Fruit fly (Drosophila melanogaster): Measurements from ENCODE around the gene sing.

The sing gene

dm6 chrX:16648435-16648781, 30.7 kb upstream of the sing start:
- TF ChIP-seq kay (GFP tag; ENCODE audit: borderline replicate concordance) (no peak), tj (GFP tag; optimal IDR thresholded peaks at IDR 0.05) (peak; percentile 81)

dm6 chrX:16650078-16651063, 28.7 kb upstream of the sing start:
- TF ChIP-seq CG12768 (GFP tag; optimal IDR thresholded peaks at IDR 0.05) (peak; percentile 3), CG11617 (GFP tag; optimal IDR thresholded peaks at IDR 0.05) (no peak), Clk (GFP tag; optimal IDR thresholded peaks at IDR 0.05) (no peak), toe (GFP tag; optimal IDR thresholded peaks at IDR 0.05) (no peak), CG14711 (tag; optimal IDR thresholded peaks at IDR 0.05) (peak; percentile 19), tj (GFP tag; optimal IDR thresholded peaks at IDR 0.05) (peak; percentile 64)

dm6 chrX:16651098-16651497, 28.0 kb upstream of the sing start, which contains the start of the genes CG32573 and CG42512:
TSS of gene CG32573 (plus strand) at chrX:16651376.
TSS of gene CG42512 (plus strand) at chrX:16651376.
- TF ChIP-seq toe (GFP tag; optimal IDR thresholded peaks at IDR 0.05) (no peak), cnc (optimal IDR thresholded peaks at IDR 0.05) (no peak), kay (GFP tag; ENCODE audit: borderline replicate concordance) (no peak), CG1620 (GFP tag; optimal IDR thresholded peaks at IDR 0.05) (no peak), ovo (GFP tag; optimal IDR thresholded peaks at IDR 0.05) (no peak), pad (GFP tag; optimal IDR thresholded peaks at IDR 0.05) (peak; percentile 29), CG7101 (tag; optimal IDR thresholded peaks at IDR 0.05) (peak; percentile 41), bab1 (GFP tag; optimal IDR thresholded peaks at IDR 0.05) (peak; percentile 35), Crg-1 (GFP tag; optimal IDR thresholded peaks at IDR 0.05) (peak; percentile 41), CG12768 (GFP tag; optimal IDR thresholded peaks at IDR 0.05) (no peak), CG33017 (tag; optimal IDR thresholded peaks at IDR 0.05) (no peak), CG7045 (GFP tag; optimal IDR thresholded peaks at IDR 0.05) (no peak), Mnt (GFP tag; optimal IDR thresholded peaks at IDR 0.05) (no peak), CG5204 (GFP tag; optimal IDR thresholded peaks at IDR 0.05) (peak; percentile 12), CG11617 (GFP tag; optimal IDR thresholded peaks at IDR 0.05) (no peak), tj (GFP tag; optimal IDR thresholded peaks at IDR 0.05) (no peak), cic (GFP tag; optimal IDR thresholded peaks at IDR 0.05) (no peak), CG14711 (tag; optimal IDR thresholded peaks at IDR 0.05) (peak; percentile 4), Clk (GFP tag; optimal IDR thresholded peaks at IDR 0.05) (no peak), Hr96 (GFP tag; optimal IDR thresholded peaks at IDR 0.05) (no peak)

dm6 chrX:16651625-16652024, 27.5 kb upstream of the sing start:
- no peak for TF ChIP-seq Hr96 (GFP tag; optimal IDR thresholded peaks at IDR 0.05)
- TF ChIP-seq CG11617 (GFP tag; optimal IDR thresholded peaks at IDR 0.05), result no peak
- TF ChIP-seq Mnt (GFP tag; optimal IDR thresholded peaks at IDR 0.05), result no peak
- no peak for TF ChIP-seq kay (GFP tag; ENCODE audit: borderline replicate concordance)
- TF ChIP-seq CG5204 (GFP tag; optimal IDR thresholded peaks at IDR 0.05), result no peak

- TF ChIP-seq CG7045 (GFP tag; optimal IDR thresholded peaks at IDR 0.05), result no peak
- peak; percentile 44 for TF ChIP-seq tj (GFP tag; optimal IDR thresholded peaks at IDR 0.05)
Observed at dm6 chrX:16654931-16655409, 24.1 kb upstream of the sing start, which contains the start of the genes Nemp and r. TSS of gene Nemp (minus strand) at chrX:16655015. TSS of gene r (plus strand) at chrX:16655359.

dm6 chrX:16655724-16656235, 23.3 kb upstream of the sing start:
- TF ChIP-seq pad (GFP tag; optimal IDR thresholded peaks at IDR 0.05) (peak; percentile 5), ovo (GFP tag; optimal IDR thresholded peaks at IDR 0.05) (peak; percentile 73), CG7101 (tag; optimal IDR thresholded peaks at IDR 0.05) (peak; percentile 4), cic (GFP tag; optimal IDR thresholded peaks at IDR 0.05) (peak; percentile 98), CG12768 (GFP tag; optimal IDR thresholded peaks at IDR 0.05) (no peak), toe (GFP tag; optimal IDR thresholded peaks at IDR 0.05) (no peak), cnc (optimal IDR thresholded peaks at IDR 0.05) (peak; percentile 43 to 44), bab1 (GFP tag; optimal IDR thresholded peaks at IDR 0.05) (peak; percentile 9), Mnt (GFP tag; optimal IDR thresholded peaks at IDR 0.05) (peak; percentile 96), tj (GFP tag; optimal IDR thresholded peaks at IDR 0.05) (peak; percentile 82)

- TF ChIP-seq CG5204 (GFP tag; optimal IDR thresholded peaks at IDR 0.05), result no peak
- no peak for TF ChIP-seq CG14711 (tag; optimal IDR thresholded peaks at IDR 0.05)
- no peak for TF ChIP-seq tj (GFP tag; optimal IDR thresholded peaks at IDR 0.05)
- no peak for TF ChIP-seq CG33017 (tag; optimal IDR thresholded peaks at IDR 0.05)
- TF ChIP-seq Clk (GFP tag; optimal IDR thresholded peaks at IDR 0.05), result no peak
- TF ChIP-seq CG12768 (GFP tag; optimal IDR thresholded peaks at IDR 0.05), result no peak
- no peak for TF ChIP-seq ovo (GFP tag; optimal IDR thresholded peaks at IDR 0.05)
- TF ChIP-seq bab1 (GFP tag; optimal IDR thresholded peaks at IDR 0.05), result no peak
- no peak for TF ChIP-seq toe (GFP tag; optimal IDR thresholded peaks at IDR 0.05)
- no peak for TF ChIP-seq CG7101 (tag; optimal IDR thresholded peaks at IDR 0.05)
- TF ChIP-seq CG7045 (GFP tag; optimal IDR thresholded peaks at IDR 0.05), result no peak
- TF ChIP-seq CG1620 (GFP tag; optimal IDR thresholded peaks at IDR 0.05), result no peak
- no peak for TF ChIP-seq cic (GFP tag; optimal IDR thresholded peaks at IDR 0.05)
Observed at dm6 chrX:16660632-16661031, 18.5 kb upstream of the sing start.
